Fruit fly (Drosophila melanogaster) Kc167 (cell line): ENCODE data around the gene CG33795.

ENCODE experiments used
- Myc ChIP-seq: fragments of >200 bp; optimal IDR thresholded peaks from 2 replicates; lab custom pipeline; 2017; ENCODE audit warnings: missing external identifiers
- Sin3A ChIP-seq: fragments of >200 bp; optimal IDR thresholded peaks from 2 replicates; lab custom pipeline; 2018; ENCODE audit warnings: missing external identifiers
- h ChIP-seq: fragments of >200 bp; optimal IDR thresholded peaks from 3 replicates; lab custom pipeline; 2018; ENCODE audit warnings: missing external identifiers
- insv ChIP-seq: fragments of >200 bp; optimal IDR thresholded peaks from 3 replicates; lab custom pipeline; 2018; ENCODE audit warnings: missing external identifiers
- psq ChIP-seq: fragments of >200 bp; optimal IDR thresholded peaks from 2 replicates; lab custom pipeline; 2017; ENCODE audit warnings: missing external identifiers
- ttk ChIP-seq: sonication (Bioruptor generic); optimal IDR thresholded peaks from 2 replicates; lab custom pipeline; 2017; ENCODE audit warnings: missing external identifiers

dm6 chr3L:16209641-16210040 is 38.5 kb upstream of the CG33795 start:
- TF ChIP-seq h (lab: Kevin White, UChicago) (no peak), Myc (no peak), psq (lab: Kevin White, UChicago) (no peak), Sin3A (lab: Kevin White, UChicago) (no peak), ttk (lab: Kevin White, UChicago) (no peak), insv (lab: Kevin White, UChicago) (no peak)
